Worm (Caenorhabditis elegans) whole organism, L3 larva: ENCODE results near the gene cest-2.3.

Source experiments
- ZK546.5 ChIP-seq: sonication (generic microtip); optimal IDR thresholded peaks from 2 replicates; lab custom pipeline; 2017; ENCODE audit warnings: missing biosample characterization, missing genetic modification characterization
- nhr-77 ChIP-seq: fragments of 150-350 bp; optimal IDR thresholded peaks from 2 replicates; lab custom pipeline; 2014; ENCODE audit warnings: missing biosample characterization, missing genetic modification characterization

DNA sequence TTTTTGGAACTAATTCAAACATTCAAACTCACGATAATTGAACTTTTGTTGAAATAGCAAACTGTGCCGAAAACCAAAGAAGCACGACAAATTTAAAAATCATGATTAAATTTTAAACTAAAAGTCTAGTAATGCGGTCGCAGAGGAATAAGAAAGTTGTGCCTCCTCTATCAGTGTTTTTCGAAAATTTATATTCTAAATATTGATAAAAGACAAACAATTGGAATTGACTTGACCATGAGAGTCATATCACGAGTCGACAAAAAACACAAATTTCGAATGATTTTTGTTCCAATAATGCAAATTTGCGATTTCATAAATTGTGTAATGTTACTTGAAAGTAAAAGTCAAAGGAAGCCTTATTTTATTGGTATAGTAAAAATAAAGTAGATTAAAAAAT lies 22.1 kb downstream of the cest-2.3 start, which contains the start of gene cest-1.2:
- TF ChIP-seq nhr-77 (tag; lab: Kevin White, UChicago) (no peak), ZK546.5 (no peak)
